Worm (Caenorhabditis elegans) whole organism, young adult: ENCODE data around the gene C33F10.1.

Source experiments
- Y56A3A.18 ChIP-seq: fragments of 200-800 bp; sonication (Bioruptor generic); IDR thresholded peaks from 2 replicates; pipeline ENCODE4 v1.3.6; 2022; ENCODE audit warnings: missing genetic modification reagents, missing genetic modification characterization, missing compliant biosample characterization
- lag-1 ChIP-seq: fragments of 200-800 bp; sonication (Bioruptor generic); IDR thresholded peaks from 2 replicates; pipeline ENCODE4 v1.3.6; 2022; ENCODE audit warnings: missing genetic modification reagents, missing genetic modification characterization, missing compliant biosample characterization

- no peak for TF ChIP-seq lag-1 (GFP tag; lab: Robert Waterston, UW)
- TF ChIP-seq Y56A3A.18 (GFP tag; lab: Robert Waterston, UW): no peak
These were observed 28.6 kb upstream of the C33F10.1 start for ce11 chrII:4806261-4806660.
